Fruit fly (Drosophila melanogaster): ENCODE data around the gene ush.

Gene ush

dm6 chr2L:431629-431984 is 44.4 kb upstream of the ush start (continued):
- TF ChIP-seq fu2 (GFP tag; optimal IDR thresholded peaks at IDR 0.05), result no peak
- peak; percentile 89 for TF ChIP-seq Adf1 (GFP tag; IDR thresholded peaks at IDR 0.05)
- no peak for TF ChIP-seq Blimp-1 (GFP tag; optimal IDR thresholded peaks at IDR 0.05)
- TF ChIP-seq CG14965 (GFP tag; optimal IDR thresholded peaks at IDR 0.05; ENCODE audit: borderline replicate concordance), result no peak
- TF ChIP-seq Trl (optimal IDR thresholded peaks at IDR 0.05), result peak in 1 of 2 experiments; percentile 6
- no peak for TF ChIP-seq Trl (GFP tag; optimal IDR thresholded peaks at IDR 0.05)
- peak; percentile 4 for TF ChIP-seq D (optimal IDR thresholded peaks at IDR 0.05)
- no peak for TF ChIP-seq D (GFP tag; optimal IDR thresholded peaks at IDR 0.05)
- TF ChIP-seq ATbp (GFP tag; optimal IDR thresholded peaks at IDR 0.05), result no peak
- TF ChIP-seq CG8478 (optimal IDR thresholded peaks at IDR 0.05), result no peak
- no peak for TF ChIP-seq twi (tag; optimal IDR thresholded peaks at IDR 0.05)
- TF ChIP-seq crc (GFP tag; optimal IDR thresholded peaks at IDR 0.05), result no peak
- no peak for TF ChIP-seq ara (GFP tag; IDR thresholded peaks at IDR 0.05)
- no peak for TF ChIP-seq nom (GFP tag; optimal IDR thresholded peaks at IDR 0.05)
- no peak for TF ChIP-seq D19A (tag; optimal IDR thresholded peaks at IDR 0.05)
- no peak for TF ChIP-seq CG32772 (GFP tag; IDR thresholded peaks at IDR 0.05)
- peak; percentile 76 for TF ChIP-seq Aef1 (GFP tag; IDR thresholded peaks at IDR 0.05)
- TF ChIP-seq H2.0 (GFP tag; IDR thresholded peaks at IDR 0.05), result no peak
- no peak for TF ChIP-seq shn (GFP tag; optimal IDR thresholded peaks at IDR 0.05)
- no peak for TF ChIP-seq sug (tag; optimal IDR thresholded peaks at IDR 0.05)

DNA sequence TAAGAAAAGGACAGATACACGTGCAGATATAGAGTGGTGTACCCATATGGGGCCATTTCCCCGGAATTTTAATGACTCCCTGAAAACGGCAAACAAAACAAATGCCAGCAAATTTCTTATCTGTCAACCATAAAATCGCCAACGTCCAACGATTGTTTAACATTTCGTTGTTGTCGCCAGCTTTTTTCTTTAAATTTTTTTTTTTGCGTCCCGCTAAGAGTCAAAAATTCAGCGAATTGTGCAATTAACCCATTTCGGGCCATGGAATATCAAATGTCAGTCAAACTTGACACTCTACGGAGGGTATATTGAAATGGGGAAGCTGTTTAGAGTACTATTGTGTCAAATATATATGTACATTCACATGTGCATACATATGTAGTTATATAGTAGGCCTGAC is 43.9 kb upstream of the ush start:
- TF ChIP-seq CG7357 (GFP tag; IDR thresholded peaks at IDR 0.05) (no peak), esg (GFP tag; conservative IDR thresholded peaks at IDR 0.05) (no peak), exex (tag; optimal IDR thresholded peaks at IDR 0.05) (peak; percentile 5), sens (GFP tag) (peak; percentile 21), tgo (GFP tag; IDR thresholded peaks at IDR 0.05) (no peak)

DNA sequence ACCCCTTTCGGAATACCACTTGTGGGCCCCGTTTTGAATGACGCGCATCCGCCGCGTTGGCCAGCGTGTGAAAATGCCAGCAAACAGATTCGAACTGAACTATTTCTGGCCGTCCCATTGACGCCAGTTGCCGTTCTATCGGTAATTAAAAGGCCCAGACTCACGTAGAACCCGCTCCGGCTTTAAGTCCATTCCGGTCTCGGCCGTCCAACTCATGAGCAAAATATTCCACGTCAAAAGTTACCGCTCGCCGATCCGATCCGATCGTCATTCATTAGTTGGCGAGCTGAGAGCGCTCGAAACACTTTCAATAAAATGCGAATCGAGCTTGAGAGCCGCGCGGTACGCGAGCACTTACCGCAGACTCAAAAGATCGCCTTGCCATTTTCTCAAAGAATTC is 41.6 kb upstream of the ush start:
- TF ChIP-seq aop (GFP tag; IDR thresholded peaks at IDR 0.05), result no peak
- TF ChIP-seq dpn (GFP tag; optimal IDR thresholded peaks at IDR 0.05), result no peak
- 0 out of 4 replicates have a peak, but pooled peaks have one; percentile 52 for TF ChIP-seq chinmo (GFP tag; IDR thresholded peaks at IDR 0.05; ENCODE audit: partially characterized antibody)
- no peak for TF ChIP-seq Ets65A (GFP tag)
- no peak for TF ChIP-seq ac (GFP tag; optimal IDR thresholded peaks at IDR 0.05)
- TF ChIP-seq CG13894 (tag; optimal IDR thresholded peaks at IDR 0.05), result peak; percentile 89
- TF ChIP-seq pita (GFP tag; optimal IDR thresholded peaks at IDR 0.05), result no peak
- no peak for TF ChIP-seq yki (optimal IDR thresholded peaks at IDR 0.05)
- TF ChIP-seq sd (tag; optimal IDR thresholded peaks at IDR 0.05), result peak; percentile 53

- TF ChIP-seq pho (GFP tag; optimal IDR thresholded peaks at IDR 0.05) (no peak), ap (GFP tag; IDR thresholded peaks at IDR 0.05) (0 out of 2 replicates have a peak, but pooled peaks have one; percentile 36), HLH3B (GFP tag; IDR thresholded peaks at IDR 0.05) (0 out of 2 replicates have a peak, but pooled peaks have one; percentile 41), toy (GFP tag; IDR thresholded peaks at IDR 0.05) (no peak), CG6175 (GFP tag; IDR thresholded peaks at IDR 0.05) (no peak), CG13296 (GFP tag; optimal IDR thresholded peaks at IDR 0.05) (no peak), NFAT (GFP tag; IDR thresholded peaks at IDR 0.05) (no peak), CG43689 (GFP tag; IDR thresholded peaks at IDR 0.05) (no peak), jing (GFP tag; optimal IDR thresholded peaks at IDR 0.05) (no peak), CG7928 (GFP tag; optimal IDR thresholded peaks at IDR 0.05) (no peak), croc (GFP tag; conservative IDR thresholded peaks at IDR 0.05) (no peak), Opbp (GFP tag; IDR thresholded peaks at IDR 0.05; ENCODE audit: partially characterized antibody) (no peak), CG13775 (GFP tag; optimal IDR thresholded peaks at IDR 0.05) (no peak), CG34422 (GFP tag; IDR thresholded peaks at IDR 0.05) (no peak), CG4820 (GFP tag; optimal IDR thresholded peaks at IDR 0.05) (no peak), Deaf1 (tag; optimal IDR thresholded peaks at IDR 0.05) (peak; percentile 43), dysf (GFP tag; IDR thresholded peaks at IDR 0.05) (peak; percentile 35; the same call in 1 of the 3 replicates), CG15696 (tag; optimal IDR thresholded peaks at IDR 0.05) (no peak)
These were observed 40.7 kb upstream of the ush start for dm6 chr2L:435311-435806.

Measured in whole organism, embryonic.